Fruit fly (Drosophila melanogaster): ENCODE measurements around the gene Pfdn4.

Pfdn4 gene

DNA sequence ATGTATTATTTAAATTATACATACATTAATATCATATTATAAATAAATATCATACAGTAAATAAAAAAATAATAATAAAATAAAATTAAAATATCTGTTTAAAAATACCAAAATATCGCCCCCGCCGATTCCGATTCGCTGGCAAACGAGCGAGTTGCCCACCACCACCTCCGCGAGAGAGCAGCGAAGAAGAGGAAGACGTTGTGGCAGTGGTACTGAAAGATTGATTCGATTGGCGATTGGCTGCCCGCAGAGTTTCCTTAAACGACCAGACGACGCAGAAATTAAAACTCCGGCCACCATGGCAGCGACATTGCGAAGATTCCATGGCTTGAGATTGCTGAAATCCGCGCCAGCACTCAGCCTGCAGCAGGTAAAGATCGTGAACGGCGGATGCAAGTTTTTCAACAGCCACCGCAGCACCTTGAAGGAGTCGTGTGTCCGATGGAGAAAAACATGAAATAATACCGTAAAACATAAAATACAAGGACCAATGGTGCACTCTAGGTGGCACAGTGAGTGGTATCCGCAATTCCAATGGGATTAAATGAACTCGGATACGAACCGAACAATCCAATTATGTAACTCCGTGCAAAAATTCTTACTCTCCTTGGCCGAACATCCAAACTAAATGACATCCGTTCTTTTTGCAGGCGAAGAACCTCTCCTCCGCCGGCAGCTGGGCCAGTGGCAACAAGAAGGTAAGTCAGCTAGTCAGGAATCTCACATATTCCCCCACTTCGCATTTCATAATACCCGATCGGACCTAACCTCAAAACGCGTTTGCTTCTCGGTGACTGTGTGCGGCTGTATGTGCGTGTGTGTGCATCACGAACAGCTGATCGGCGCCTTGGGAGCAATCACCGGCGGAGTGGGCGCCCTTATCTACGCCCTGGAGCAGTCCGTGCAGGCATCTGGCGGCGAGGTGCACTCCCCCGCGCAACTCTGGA is 7.5 kb downstream of the Pfdn4 start, which contains the start of gene Cyt-c1 (continued):
- TF ChIP-seq ac (GFP tag; optimal IDR thresholded peaks at IDR 0.05), result no peak
- TF ChIP-seq Camta (GFP tag; optimal IDR thresholded peaks at IDR 0.05), result no peak
- no peak for TF ChIP-seq CG30020 (tag; optimal IDR thresholded peaks at IDR 0.05)
- no peak for TF ChIP-seq pros (GFP tag; optimal IDR thresholded peaks at IDR 0.05)
- no peak for TF ChIP-seq seq (GFP tag; IDR thresholded peaks at IDR 0.05)
- no peak for TF ChIP-seq lola (GFP tag; optimal IDR thresholded peaks at IDR 0.05)
- no peak for TF ChIP-seq Hmx (GFP tag; optimal IDR thresholded peaks at IDR 0.05)
- no peak for TF ChIP-seq CG18599 (GFP tag; optimal IDR thresholded peaks at IDR 0.05)
- TF ChIP-seq CrebB (tag; optimal IDR thresholded peaks at IDR 0.05), result no peak
- TF ChIP-seq luna (GFP tag; optimal IDR thresholded peaks at IDR 0.05), result no peak
- TF ChIP-seq CG1647 (GFP tag; optimal IDR thresholded peaks at IDR 0.05), result no peak
- no peak for TF ChIP-seq dmrt99B (tag; optimal IDR thresholded peaks at IDR 0.05)
- TF ChIP-seq CG18764 (GFP tag; optimal IDR thresholded peaks at IDR 0.05), result no peak
- no peak for TF ChIP-seq schlank (tag; optimal IDR thresholded peaks at IDR 0.05)
- no peak for TF ChIP-seq Fer2 (tag; optimal IDR thresholded peaks at IDR 0.05)
- no peak for TF ChIP-seq Atf-2 (GFP tag; optimal IDR thresholded peaks at IDR 0.05)
- TF ChIP-seq CG12236 (GFP tag; optimal IDR thresholded peaks at IDR 0.05), result no peak
- TF ChIP-seq tup (GFP tag; optimal IDR thresholded peaks at IDR 0.05), result no peak
- no peak for TF ChIP-seq CG14014 (GFP tag; IDR thresholded peaks at IDR 0.05)
- no peak for TF ChIP-seq twi (tag; optimal IDR thresholded peaks at IDR 0.05)
- TF ChIP-seq ewg (GFP tag; optimal IDR thresholded peaks at IDR 0.05), result no peak
- TF ChIP-seq CG15011 (GFP tag; optimal IDR thresholded peaks at IDR 0.05), result no peak
- no peak for TF ChIP-seq onecut (GFP tag; IDR thresholded peaks at IDR 0.05)
- peak; percentile 70; the same call in 2 of the 3 replicates for TF ChIP-seq Opbp (GFP tag; IDR thresholded peaks at IDR 0.05; ENCODE audit: partially characterized antibody)
- no peak for TF ChIP-seq CG10321 (GFP tag; IDR thresholded peaks at IDR 0.05)
- TF ChIP-seq CG16813 (GFP tag; IDR thresholded peaks at IDR 0.05; ENCODE audit: partially characterized antibody), result peak; percentile 58
- no peak for TF ChIP-seq CG8924 (tag; optimal IDR thresholded peaks at IDR 0.05)
- TF ChIP-seq Oaz (GFP tag; IDR thresholded peaks at IDR 0.05), result no peak
- TF ChIP-seq kay (GFP tag; optimal IDR thresholded peaks at IDR 0.05), result no peak
- TF ChIP-seq repo (GFP tag; optimal IDR thresholded peaks at IDR 0.05), result no peak
- no peak for TF ChIP-seq CG11247 (GFP tag; IDR thresholded peaks at IDR 0.05)
- TF ChIP-seq Ptx1 (GFP tag; IDR thresholded peaks at IDR 0.05), result no peak
- no peak; the same call in 3 of the 4 replicates for TF ChIP-seq Gug (GFP tag; IDR thresholded peaks at IDR 0.05)
- TF ChIP-seq grau (tag; optimal IDR thresholded peaks at IDR 0.05), result no peak
- no peak for TF ChIP-seq CG2678 (tag; optimal IDR thresholded peaks at IDR 0.05)
- no peak for TF ChIP-seq yki (optimal IDR thresholded peaks at IDR 0.05)
- no peak for TF ChIP-seq lbe (GFP tag; optimal IDR thresholded peaks at IDR 0.05)
- TF ChIP-seq CG15269 (tag; optimal IDR thresholded peaks at IDR 0.05), result no peak
- no peak for TF ChIP-seq CG1832 (GFP tag; optimal IDR thresholded peaks at IDR 0.05)
- no peak for TF ChIP-seq shn (GFP tag; optimal IDR thresholded peaks at IDR 0.05)
- TF ChIP-seq Neu2 (GFP tag; optimal IDR thresholded peaks at IDR 0.05; ENCODE audit: borderline replicate concordance), result no peak
- no peak for TF ChIP-seq TFAM (GFP tag; optimal IDR thresholded peaks at IDR 0.05)
- no peak for TF ChIP-seq CG11696 (GFP tag; IDR thresholded peaks at IDR 0.05)
- no peak for TF ChIP-seq eyg (GFP tag; optimal IDR thresholded peaks at IDR 0.05)
- peak; percentile 99 for TF ChIP-seq bigmax (GFP tag; optimal IDR thresholded peaks at IDR 0.05)
- no peak for TF ChIP-seq CG4282 (GFP tag; optimal IDR thresholded peaks at IDR 0.05)
- no peak for TF ChIP-seq Xbp1 (GFP tag; optimal IDR thresholded peaks at IDR 0.05)
- no peak for TF ChIP-seq Side (GFP tag; optimal IDR thresholded peaks at IDR 0.05)
- no peak for TF ChIP-seq chif (GFP tag; optimal IDR thresholded peaks at IDR 0.05)
